Worm (Caenorhabditis elegans): ENCODE results near the gene atrn-1.

DNA sequence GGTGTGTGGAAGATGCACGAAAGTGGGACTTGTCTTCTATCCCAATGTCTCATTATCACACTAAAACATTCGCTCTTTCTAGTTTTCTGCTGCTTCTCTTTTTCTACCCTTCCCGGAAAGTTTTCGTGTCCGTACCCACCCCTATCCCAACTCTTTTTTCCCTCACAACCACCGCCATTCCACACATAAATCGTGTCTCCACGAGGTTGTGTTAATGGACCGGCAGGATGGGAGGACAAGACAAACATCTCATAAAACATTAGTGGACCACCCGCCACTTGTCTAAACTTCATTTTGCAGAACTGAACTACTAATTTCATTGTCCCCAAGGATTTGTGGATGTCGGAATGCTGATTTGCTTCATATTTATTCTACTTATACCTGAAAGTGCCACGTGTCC, 37.4 kb upstream of the atrn-1 start, which contains the start of gene slt-1:
- TF ChIP-seq ceh-36 (tag; optimal IDR thresholded peaks at IDR 0.05), result no peak
- no peak for TF ChIP-seq flt-1 (GFP tag; IDR thresholded peaks at IDR 0.05)
- TF ChIP-seq scrt-1 (GFP tag; IDR thresholded peaks at IDR 0.05), result no peak
- TF ChIP-seq hmg-4 (GFP tag; optimal IDR thresholded peaks at IDR 0.05), result no peak
- TF ChIP-seq ama-1 (optimal IDR thresholded peaks at IDR 0.05), result no peak
- no peak for TF ChIP-seq tra-4 (tag; optimal IDR thresholded peaks at IDR 0.05)

Measured in whole organism, early embryonic.